Worm (Caenorhabditis elegans) whole organism, mixed stage, embryonic: ENCODE results near the gene H06I04.3.

Experiments
- ceh-39 ChIP-seq: fragments of 150-350 bp; optimal IDR thresholded peaks from 2 replicates; lab custom pipeline; 2014; ENCODE audit warnings: missing biosample characterization, missing genetic modification characterization
- drap-1 ChIP-seq: fragments of 200-800 bp; sonication (Bioruptor generic); optimal IDR thresholded peaks from 3 replicates; lab custom pipeline; 2018; ENCODE audit warnings: mild to moderate bottlenecking, missing genetic modification characterization, missing compliant biosample characterization
- elt-1 ChIP-seq: sonication (generic microtip); optimal IDR thresholded peaks from 2 replicates; lab custom pipeline; 2017; ENCODE audit warnings: missing genetic modification characterization, mild to moderate bottlenecking, missing compliant biosample characterization, antibody characterized with exemption, moderate library complexity, borderline replicate concordance; ENCODE audit not compliant: insufficient read depth
- elt-3 ChIP-seq: fragments of 150-350 bp; optimal IDR thresholded peaks from 2 replicates; lab custom pipeline; 2014; ENCODE audit warnings: missing biosample characterization, missing genetic modification characterization
- ham-2 ChIP-seq: fragments of 200-800 bp; sonication (Bioruptor generic); optimal IDR thresholded peaks from 2 replicates; lab custom pipeline; 2018; ENCODE audit warnings: mild to moderate bottlenecking, missing genetic modification characterization, missing compliant biosample characterization
- mep-1 ChIP-seq: fragments of 150-350 bp; optimal IDR thresholded peaks from 2 replicates; lab custom pipeline; 2017; ENCODE audit warnings: missing biosample characterization, missing genetic modification reagents, missing genetic modification characterization, inconsistent platforms
- pha-4 ChIP-seq: fragments of 150-350 bp; optimal IDR thresholded peaks from 2 replicates; lab custom pipeline; 2018; ENCODE audit warnings: missing biosample characterization, missing genetic modification reagents, missing genetic modification characterization
- snpc-4 ChIP-seq: fragments of 150-350 bp; optimal IDR thresholded peaks from 2 replicates; lab custom pipeline; 2014; ENCODE audit warnings: missing biosample characterization, missing genetic modification characterization
- sptf-1 ChIP-seq: sonication (generic microtip); optimal IDR thresholded peaks from 2 replicates; lab custom pipeline; 2017; ENCODE audit warnings: mild to moderate bottlenecking, missing genetic modification characterization, moderate library complexity, missing compliant biosample characterization
- unc-120 ChIP-seq: sonication (generic microtip); optimal IDR thresholded peaks from 2 replicates; lab custom pipeline; 2017; ENCODE audit warnings: missing genetic modification characterization, missing compliant biosample characterization; ENCODE audit not compliant: poor library complexity, severe bottlenecking
- unc-39 ChIP-seq: fragments of 150-350 bp; optimal IDR thresholded peaks from 2 replicates; lab custom pipeline; 2014; ENCODE audit warnings: missing biosample characterization, missing genetic modification characterization
- unc-62 ChIP-seq: fragments of 150-350 bp; optimal IDR thresholded peaks from 2 replicates; lab custom pipeline; 2014; ENCODE audit warnings: missing biosample characterization, missing genetic modification reagents, missing genetic modification characterization

DNA sequence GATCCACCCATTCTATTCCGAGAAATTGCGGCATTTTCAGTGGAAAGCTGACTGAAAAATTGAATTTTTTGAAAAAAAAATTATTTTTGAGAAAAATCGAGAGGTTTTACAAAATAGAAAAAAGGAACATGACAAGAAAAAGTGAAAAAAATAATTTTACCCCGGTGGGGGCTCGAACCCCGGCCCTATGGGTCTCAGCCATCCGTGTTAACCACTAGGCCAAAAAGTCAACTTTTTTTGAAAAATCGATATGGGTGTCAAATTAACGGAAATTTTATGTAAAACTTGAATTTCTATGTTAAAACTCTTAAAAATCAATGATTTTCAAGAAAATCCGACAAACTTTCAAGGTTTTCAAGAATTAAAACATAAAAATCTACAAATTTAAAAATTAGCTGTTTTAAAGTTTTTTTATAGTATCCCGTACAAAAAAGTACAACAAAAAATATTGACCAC is 33.6 kb downstream of the H06I04.3 start, which contains the start of gene Y53G8B.2:
- TF ChIP-seq unc-39 (tag; lab: Kevin White, UChicago) (no peak), sptf-1 (tag; lab: Kevin White, UChicago) (no peak), pha-4 (no peak), unc-62 (GFP tag; lab: Kevin White, UChicago) (no peak), elt-1 (tag; lab: Kevin White, UChicago) (no peak), ham-2 (no peak), elt-3 (tag; lab: Kevin White, UChicago) (no peak), ceh-39 (tag; lab: Kevin White, UChicago) (no peak), unc-120 (no peak), snpc-4 (no peak), drap-1 (GFP tag; lab: Kevin White, UChicago) (no peak), mep-1 (tag; lab: Kevin White, UChicago) (no peak)
